Worm (Caenorhabditis elegans) whole organism, young adult: ENCODE results near the gene C34C12.7.
A peak's percentile ranks its signal among the peaks of the same experiment; 100 is the strongest.

Source experiments
- B0019.2 ChIP-seq: fragments of 200-800 bp; sonication (Bioruptor generic); conservative IDR thresholded peaks from 2 replicates; pipeline ENCODE4 v1.3.6; 2022; ENCODE audit warnings: missing genetic modification reagents, missing genetic modification characterization, missing compliant biosample characterization
- B0035.1 ChIP-seq: sonication (generic microtip); optimal IDR thresholded peaks from 2 replicates; lab custom pipeline; 2016; ENCODE audit warnings: missing genetic modification characterization, mild to moderate bottlenecking, missing compliant biosample characterization, missing genotype, missing genetic modification reagents
- C06A6.2 ChIP-seq: fragments of 200-800 bp; sonication (Bioruptor generic); conservative IDR thresholded peaks from 2 replicates; pipeline ENCODE4 v1.3.6; 2022; ENCODE audit warnings: missing genetic modification characterization, missing compliant biosample characterization
- C17E4.6 ChIP-seq: fragments of 200-800 bp; sonication (Bioruptor generic); IDR thresholded peaks from 2 replicates; pipeline ENCODE4 v1.3.6; 2022; ENCODE audit warnings: missing genetic modification reagents, missing genetic modification characterization, missing compliant biosample characterization
- D2030.7 ChIP-seq: fragments of 200-800 bp; sonication (Bioruptor generic); IDR thresholded peaks from 2 replicates; pipeline ENCODE4 v1.3.6; 2022; ENCODE audit warnings: missing genetic modification reagents, missing genetic modification characterization, missing compliant biosample characterization
- F23B12.7 ChIP-seq: sonication (generic microtip); optimal IDR thresholded peaks from 2 replicates; lab custom pipeline; 2017; ENCODE audit warnings: missing genetic modification characterization, mild to moderate bottlenecking, missing compliant biosample characterization, antibody characterized with exemption, moderate library complexity; ENCODE audit not compliant: insufficient read depth
- F39B2.1 ChIP-seq: fragments of 200-800 bp; sonication (Bioruptor generic); IDR thresholded peaks from 2 replicates; pipeline ENCODE4 v1.3.6; 2022; ENCODE audit warnings: missing genetic modification reagents, missing genetic modification characterization, missing compliant biosample characterization
- F49E8.2 ChIP-seq: sonication (generic microtip); optimal IDR thresholded peaks from 3 replicates; lab custom pipeline; 2017; ENCODE audit warnings: missing genetic modification characterization, mild to moderate bottlenecking, missing compliant biosample characterization, antibody characterized with exemption, moderate library complexity; ENCODE audit not compliant: insufficient read depth
- T26A5.8 ChIP-seq: sonication (generic microtip); optimal IDR thresholded peaks from 2 replicates; lab custom pipeline; 2016; ENCODE audit warnings: missing genetic modification characterization, missing compliant biosample characterization
- Y67H2A.10 ChIP-seq: fragments of 200-800 bp; sonication (Bioruptor generic); conservative IDR thresholded peaks from 2 replicates; pipeline ENCODE4 v1.3.6; 2022; ENCODE audit warnings: missing genetic modification reagents, missing genetic modification characterization, missing compliant biosample characterization
- ama-1 ChIP-seq, 3 experiments: fragments of 150-350 bp in 1 of 3; sonication (generic microtip) in 2 of 3; optimal IDR thresholded peaks; 2 replicates each; lab custom pipeline; 2014 to 2018; ENCODE audit warnings: missing biosample characterization in 2 of 3, missing genetic modification characterization in 2 of 3, missing genetic modification reagents in 2 of 3
- atf-7 ChIP-seq: sonication (generic microtip); optimal IDR thresholded peaks from 2 replicates; lab custom pipeline; 2017; ENCODE audit warnings: mild to moderate bottlenecking, missing genetic modification characterization, missing compliant biosample characterization
- athp-1 ChIP-seq: sonication (generic microtip); optimal IDR thresholded peaks from 2 replicates; lab custom pipeline; 2017; ENCODE audit warnings: mild to moderate bottlenecking, missing genetic modification characterization, missing compliant biosample characterization
- attf-3 ChIP-seq: fragments of 200-800 bp; sonication (Bioruptor generic); conservative IDR thresholded peaks from 2 replicates; pipeline ENCODE4 v1.3.6; 2022; ENCODE audit warnings: missing genetic modification reagents, missing genetic modification characterization, missing compliant biosample characterization
- attf-5 ChIP-seq: fragments of 200-800 bp; sonication (Bioruptor generic); optimal IDR thresholded peaks from 2 replicates; lab custom pipeline; 2018; ENCODE audit warnings: mild to moderate bottlenecking, missing genetic modification characterization, missing compliant biosample characterization
- bed-1 ChIP-seq: fragments of 200-800 bp; sonication (Bioruptor generic); IDR thresholded peaks from 2 replicates; pipeline ENCODE4 v1.3.6; 2022; ENCODE audit warnings: missing genetic modification reagents, missing genetic modification characterization, missing compliant biosample characterization
- ccch-3 ChIP-seq: fragments of 200-800 bp; sonication (Bioruptor generic); optimal IDR thresholded peaks from 2 replicates; lab custom pipeline; 2018; ENCODE audit warnings: mild to moderate bottlenecking, missing genetic modification characterization, missing compliant biosample characterization
- cebp-1 ChIP-seq, 2 experiments: fragments of 200-800 bp in 1 of 2; sonication (Bioruptor generic) in 1 of 2; sonication (generic microtip) in 1 of 2; IDR thresholded peaks in 1 of 2; optimal IDR thresholded peaks in 1 of 2; 2 replicates each; pipeline versions ENCODE4 v1.3.6 to Lab custom; 2017 to 2022; ENCODE audit warnings: missing compliant biosample characterization in 2 of 2, missing genetic modification characterization in 2 of 2, mild to moderate bottlenecking in 1 of 2, missing genetic modification reagents in 1 of 2, moderate library complexity in 1 of 2
- ceh-27 ChIP-seq: fragments of 200-800 bp; sonication (Bioruptor generic); optimal IDR thresholded peaks from 2 replicates; lab custom pipeline; 2018; ENCODE audit warnings: mild to moderate bottlenecking, missing genetic modification characterization, moderate library complexity, missing compliant biosample characterization
- ceh-58 ChIP-seq: fragments of 200-800 bp; sonication (Bioruptor generic); IDR thresholded peaks from 2 replicates; pipeline ENCODE4 v1.3.6; 2022; ENCODE audit warnings: missing genetic modification characterization, missing compliant biosample characterization
- ceh-91 ChIP-seq: fragments of 200-800 bp; sonication (Bioruptor generic); IDR thresholded peaks from 2 replicates; pipeline ENCODE4 v1.3.6; 2022; ENCODE audit warnings: missing genetic modification reagents, missing genetic modification characterization, missing compliant biosample characterization
- die-1 ChIP-seq: sonication (generic microtip); optimal IDR thresholded peaks from 2 replicates; lab custom pipeline; 2016; ENCODE audit warnings: missing genotype, mild to moderate bottlenecking, missing genetic modification characterization, missing compliant biosample characterization
- dpl-1 ChIP-seq: fragments of 150-350 bp; optimal IDR thresholded peaks from 2 replicates; lab custom pipeline; 2014; ENCODE audit warnings: missing biosample characterization, missing genetic modification reagents, missing genetic modification characterization
- efl-1 ChIP-seq: fragments of 150-350 bp; optimal IDR thresholded peaks from 2 replicates; lab custom pipeline; 2014; ENCODE audit warnings: missing biosample characterization, missing genetic modification reagents, missing genetic modification characterization
- egl-18 ChIP-seq: fragments of 200-800 bp; sonication (Bioruptor generic); IDR thresholded peaks from 2 replicates; pipeline ENCODE4 v1.3.6; 2022; ENCODE audit warnings: missing genetic modification reagents, missing genetic modification characterization, missing compliant biosample characterization
- ekl-4 ChIP-seq: fragments of 200-800 bp; sonication (Bioruptor generic); IDR thresholded peaks from 2 replicates; pipeline ENCODE4 v1.3.6; 2022; ENCODE audit warnings: missing genetic modification reagents, missing genetic modification characterization, missing compliant biosample characterization
- ets-4 ChIP-seq: fragments of 200-800 bp; sonication (Bioruptor generic); optimal IDR thresholded peaks from 2 replicates; lab custom pipeline; 2018; ENCODE audit warnings: mild to moderate bottlenecking, missing genetic modification characterization, missing compliant biosample characterization
- let-526 ChIP-seq: fragments of 200-800 bp; sonication (Bioruptor generic); IDR thresholded peaks from 2 replicates; pipeline ENCODE4 v1.3.6; 2022; ENCODE audit warnings: missing genetic modification reagents, missing genetic modification characterization, missing compliant biosample characterization
- lin-35 ChIP-seq, 3 experiments: fragments of 150-350 bp in 2 of 3; sonication (generic microtip) in 1 of 3; optimal IDR thresholded peaks; 2 replicates each; lab custom pipeline; 2014 to 2018; ENCODE audit warnings: missing biosample characterization in 3 of 3, missing genetic modification characterization in 3 of 3, missing genetic modification reagents in 3 of 3
- lin-54 ChIP-seq: fragments of 200-800 bp; sonication (Bioruptor generic); optimal IDR thresholded peaks from 2 replicates; lab custom pipeline; 2018; ENCODE audit warnings: mild to moderate bottlenecking, missing genetic modification characterization, missing compliant biosample characterization
- lsl-1 ChIP-seq: fragments of 200-800 bp; sonication (Bioruptor generic); optimal IDR thresholded peaks from 2 replicates; lab custom pipeline; 2018; ENCODE audit warnings: mild to moderate bottlenecking, missing genetic modification characterization, moderate library complexity, missing compliant biosample characterization
- madf-3 ChIP-seq: fragments of 200-800 bp; sonication (Bioruptor generic); IDR thresholded peaks from 2 replicates; pipeline ENCODE4 v1.3.6; 2022; ENCODE audit warnings: missing genetic modification reagents, missing genetic modification characterization, missing compliant biosample characterization
- mes-4 ChIP-seq: sonication (generic microtip); optimal IDR thresholded peaks from 2 replicates; lab custom pipeline; 2016; ENCODE audit warnings: missing genotype, missing genetic modification characterization, missing compliant biosample characterization
- nfya-2 ChIP-seq: fragments of 200-800 bp; sonication (Bioruptor generic); IDR thresholded peaks from 2 replicates; pipeline ENCODE4 v1.3.6; 2022; ENCODE audit warnings: missing genetic modification reagents, missing genetic modification characterization, missing compliant biosample characterization
- nhr-179 ChIP-seq: sonication (generic microtip); optimal IDR thresholded peaks from 2 replicates; lab custom pipeline; 2016; ENCODE audit warnings: mild to moderate bottlenecking, missing genetic modification characterization, missing compliant biosample characterization
- nhr-80 ChIP-seq: sonication (generic microtip); optimal IDR thresholded peaks from 2 replicates; lab custom pipeline; 2016; ENCODE audit warnings: missing genetic modification characterization, missing compliant biosample characterization
- rec-8 ChIP-seq, 2 experiments: sonication (generic microtip); optimal IDR thresholded peaks; 2 replicates each; lab custom pipeline; 2016; ENCODE audit warnings: mild to moderate bottlenecking in 2 of 2, missing genetic modification characterization in 2 of 2, missing genetic modification reagents in 2 of 2, missing genotype in 2 of 2, missing biosample characterization in 1 of 2, missing compliant biosample characterization in 1 of 2, moderate library complexity in 1 of 2
- rpc-1 ChIP-seq, 2 experiments: fragments of 150-350 bp in 1 of 2; sonication (generic microtip) in 1 of 2; optimal IDR thresholded peaks; 2 replicates each; lab custom pipeline; 2014 to 2018; ENCODE audit warnings: missing biosample characterization in 1 of 2, missing genetic modification characterization in 1 of 2, missing genetic modification reagents in 1 of 2, missing genotype in 1 of 2
- sdz-38 ChIP-seq: sonication (generic microtip); optimal IDR thresholded peaks from 2 replicates; lab custom pipeline; 2016; ENCODE audit warnings: missing genotype, missing genetic modification characterization, missing compliant biosample characterization
- snpc-3.4 ChIP-seq: sonication (generic microtip); optimal IDR thresholded peaks from 2 replicates; lab custom pipeline; 2017; ENCODE audit warnings: missing genetic modification characterization, mild to moderate bottlenecking, missing compliant biosample characterization, antibody characterized with exemption, moderate library complexity, missing genotype, missing genetic modification reagents
- tbx-9 ChIP-seq: sonication (generic microtip); optimal IDR thresholded peaks from 2 replicates; lab custom pipeline; 2016; ENCODE audit warnings: borderline replicate concordance, missing genetic modification characterization, inconsistent platforms, missing compliant biosample characterization
- zim-3 ChIP-seq: sonication (generic microtip); optimal IDR thresholded peaks from 2 replicates; lab custom pipeline; 2017; ENCODE audit warnings: mild to moderate bottlenecking, missing genetic modification characterization, moderate library complexity, missing compliant biosample characterization
- ztf-25 ChIP-seq: fragments of 200-800 bp; sonication (Bioruptor generic); IDR thresholded peaks from 2 replicates; pipeline ENCODE4 v1.3.6; 2022; ENCODE audit warnings: missing genetic modification reagents, missing genetic modification characterization, missing compliant biosample characterization
- ztf-3 ChIP-seq: fragments of 200-800 bp; sonication (Bioruptor generic); optimal IDR thresholded peaks from 2 replicates; lab custom pipeline; 2018; ENCODE audit warnings: mild to moderate bottlenecking, missing genetic modification characterization, missing compliant biosample characterization
- ztf-6 ChIP-seq: fragments of 200-800 bp; sonication (Bioruptor generic); IDR thresholded peaks from 2 replicates; pipeline ENCODE4 v1.3.6; 2022; ENCODE audit warnings: missing genetic modification reagents, missing genetic modification characterization, missing compliant biosample characterization

The C34C12.7 gene

ce11 chrIII:3461403-3461802 lies 26.7 kb downstream of the C34C12.7 start, which contains the start of gene pph-6:
Gene pph-6, plus strand, starts transcription at chrIII:3461703.
- no peak for TF ChIP-seq ztf-3 (GFP tag; lab: Kevin White, UChicago)
- no peak for TF ChIP-seq T26A5.8 (tag; lab: Kevin White, UChicago)
- TF ChIP-seq die-1 (tag; lab: Kevin White, UChicago) = no peak
- no peak for TF ChIP-seq nhr-179
- no peak for TF ChIP-seq ztf-25 (GFP tag; lab: Robert Waterston, UW)
- TF ChIP-seq attf-5 (GFP tag; lab: Kevin White, UChicago) = no peak
- no peak for TF ChIP-seq C06A6.2 (GFP tag; lab: Robert Waterston, UW)
- TF ChIP-seq ama-1 (optimal IDR thresholded peaks at IDR 0.05; lab: Kevin White, UChicago) = no peak
- TF ChIP-seq ama-1 (GFP tag; optimal IDR thresholded peaks at IDR 0.05; lab: Kevin White, UChicago) = no peak
- no peak for TF ChIP-seq C17E4.6 (GFP tag; lab: Robert Waterston, UW)

- peak; percentile 89 for TF ChIP-seq lsl-1 (GFP tag; lab: Kevin White, UChicago)
- no peak for TF ChIP-seq nfya-2 (GFP tag; lab: Robert Waterston, UW)
- TF ChIP-seq mes-4 = peak; percentile 44
- no peak for TF ChIP-seq ztf-6 (GFP tag; lab: Robert Waterston, UW)
- peak in 2 of 3 experiments; percentile 91 to 95 for TF ChIP-seq lin-35 (GFP tag; optimal IDR thresholded peaks at IDR 0.05; lab: Kevin White, UChicago)
- peak; percentile 93 for TF ChIP-seq D2030.7 (GFP tag; lab: Robert Waterston, UW)
- peak; percentile 96 for TF ChIP-seq ekl-4 (GFP tag; lab: Robert Waterston, UW)
- peak; percentile 88 for TF ChIP-seq B0019.2 (GFP tag; lab: Robert Waterston, UW)
- TF ChIP-seq ceh-27 (GFP tag; lab: Kevin White, UChicago) = peak; percentile 75
- TF ChIP-seq rpc-1 (optimal IDR thresholded peaks at IDR 0.05; lab: Kevin White, UChicago) = no peak
- TF ChIP-seq rpc-1 (tag; optimal IDR thresholded peaks at IDR 0.05; lab: Kevin White, UChicago) = no peak
- peak; percentile 69 for TF ChIP-seq F23B12.7
- peak; percentile 96 for TF ChIP-seq madf-3 (GFP tag; lab: Robert Waterston, UW)
- TF ChIP-seq sdz-38 = no peak
- TF ChIP-seq dpl-1 (GFP tag; lab: Kevin White, UChicago) = peak; percentile 89
- peak; percentile 84 for TF ChIP-seq atf-7 (tag; lab: Kevin White, UChicago)
- TF ChIP-seq attf-3 (GFP tag; lab: Robert Waterston, UW) = peak; percentile 45; the same call in 1 of the 2 replicates
- TF ChIP-seq rec-8 (tag; optimal IDR thresholded peaks at IDR 0.05; lab: Kevin White, UChicago) = peak in 1 of 2 experiments; percentile 50
- TF ChIP-seq zim-3 (tag; lab: Kevin White, UChicago) = no peak
- TF ChIP-seq efl-1 = peak; percentile 83
- peak; percentile 83 for TF ChIP-seq ceh-91 (GFP tag; lab: Robert Waterston, UW)
- peak; percentile 57 for TF ChIP-seq B0035.1 (tag; lab: Kevin White, UChicago)
- TF ChIP-seq ets-4 = peak; percentile 3
- no peak for TF ChIP-seq tbx-9 (tag; lab: Kevin White, UChicago)
- TF ChIP-seq Y67H2A.10 (GFP tag; lab: Robert Waterston, UW) = peak; percentile 25; the same call in 1 of the 2 replicates
- no peak for TF ChIP-seq ccch-3 (GFP tag; lab: Kevin White, UChicago)
- peak; percentile 33; the same call in 1 of the 2 replicates for TF ChIP-seq cebp-1 (GFP tag; IDR thresholded peaks at IDR 0.05; lab: Robert Waterston, UW)
- TF ChIP-seq cebp-1 (tag; optimal IDR thresholded peaks at IDR 0.05; lab: Kevin White, UChicago) = peak; percentile 94
- no peak for TF ChIP-seq bed-1 (GFP tag; lab: Robert Waterston, UW)
- TF ChIP-seq nhr-80 (tag; lab: Kevin White, UChicago) = peak; percentile 47
- TF ChIP-seq egl-18 = peak; percentile 80; the same call in 1 of the 2 replicates
- TF ChIP-seq snpc-3.4 (tag; lab: Kevin White, UChicago) = peak; percentile 92
- peak; percentile 99 for TF ChIP-seq lin-54 (GFP tag; lab: Kevin White, UChicago)
- no peak for TF ChIP-seq F39B2.1 (GFP tag; lab: Robert Waterston, UW)
- TF ChIP-seq ceh-58 = no peak
- TF ChIP-seq let-526 (GFP tag; lab: Robert Waterston, UW) = peak; percentile 75
- peak; percentile 93 for TF ChIP-seq athp-1
- peak; percentile 89 for TF ChIP-seq F49E8.2
- no peak for TF ChIP-seq die-1 (tag; lab: Kevin White, UChicago)
These were observed 28.1 kb downstream of the C34C12.7 start, which contains the start of gene C34C12.8 for ce11 chrIII:3460061-3460460. Gene C34C12.8, plus strand, starts transcription at chrIII:3460406.
